Worm (Caenorhabditis elegans): ENCODE data around the gene H38K22.7.

ce11 chrIII:4358345-4358744 is 36.8 kb downstream of the H38K22.7 start:
- TF ChIP-seq dmd-4 (tag; optimal IDR thresholded peaks at IDR 0.05) (no peak), mdl-1 (tag; optimal IDR thresholded peaks at IDR 0.05) (no peak), skn-1 (tag; optimal IDR thresholded peaks at IDR 0.05) (no peak), lsy-2 (tag; optimal IDR thresholded peaks at IDR 0.05) (peak in 1 of 2 experiments; percentile 15), sem-4 (tag; optimal IDR thresholded peaks at IDR 0.05) (no peak), elt-3 (tag; optimal IDR thresholded peaks at IDR 0.05) (no peak), lin-39 (tag; optimal IDR thresholded peaks at IDR 0.05) (no peak), ztf-11 (tag; optimal IDR thresholded peaks at IDR 0.05) (no peak), ztf-1 (GFP tag; conservative IDR thresholded peaks at IDR 0.05) (no peak), F13H6.1 (tag; optimal IDR thresholded peaks at IDR 0.05) (peak; percentile 45), ceh-16 (tag; optimal IDR thresholded peaks at IDR 0.05) (no peak), nhr-10 (tag; optimal IDR thresholded peaks at IDR 0.05) (no peak), unc-62 (GFP tag; optimal IDR thresholded peaks at IDR 0.05) (no peak)

All from whole organism, L2 larva.